Fruit fly (Drosophila melanogaster): ENCODE results near the gene Oseg1.

DNA sequence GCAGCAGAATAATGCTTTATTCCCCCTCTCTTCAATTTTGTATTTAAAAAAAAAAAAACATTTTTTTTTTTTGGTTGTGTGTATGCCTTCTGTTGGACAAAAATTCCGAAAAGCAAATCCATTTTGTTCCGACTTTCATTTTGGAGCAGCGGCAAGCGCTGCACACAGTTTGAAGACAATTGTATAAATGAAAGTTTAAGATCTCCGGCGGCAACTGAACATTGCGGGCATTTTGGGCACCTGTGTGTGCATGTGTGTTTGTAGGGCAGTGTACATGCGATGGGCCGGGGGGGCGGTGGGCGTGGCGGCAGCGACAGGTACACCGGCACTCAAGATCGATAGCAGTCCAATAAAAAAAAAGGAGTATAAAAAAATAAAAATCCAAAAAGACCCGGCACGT is 43.2 kb downstream of the Oseg1 start:
- TF ChIP-seq cic (GFP tag; optimal IDR thresholded peaks at IDR 0.05) (no peak), CG33017 (tag; optimal IDR thresholded peaks at IDR 0.05) (no peak), CG14711 (tag; optimal IDR thresholded peaks at IDR 0.05) (no peak), CG12768 (GFP tag; optimal IDR thresholded peaks at IDR 0.05) (no peak), CG5204 (GFP tag; optimal IDR thresholded peaks at IDR 0.05) (no peak), CG1620 (GFP tag; optimal IDR thresholded peaks at IDR 0.05) (no peak), CG7045 (GFP tag; optimal IDR thresholded peaks at IDR 0.05) (no peak), CG7101 (tag; optimal IDR thresholded peaks at IDR 0.05) (no peak), kay (GFP tag; ENCODE audit: borderline replicate concordance) (peak; percentile 14), ovo (GFP tag; optimal IDR thresholded peaks at IDR 0.05) (no peak), Mnt (GFP tag; optimal IDR thresholded peaks at IDR 0.05) (no peak), Clk (GFP tag; optimal IDR thresholded peaks at IDR 0.05) (no peak), pad (GFP tag; optimal IDR thresholded peaks at IDR 0.05) (no peak), CG11617 (GFP tag; optimal IDR thresholded peaks at IDR 0.05) (no peak)

Measured in whole organism, adult.